Worm (Caenorhabditis elegans): Measurements from ENCODE around the gene hpo-19.

ce11 chrV:6464765-6465164 is 28.3 kb downstream of the hpo-19 start, which contains the start of gene unc-83:
- TF ChIP-seq med-1 (GFP tag; optimal IDR thresholded peaks at IDR 0.05; ENCODE audit: insufficient read depth) (no peak), ztf-29 (GFP tag; IDR thresholded peaks at IDR 0.05) (no peak), ztf-23 (GFP tag; IDR thresholded peaks at IDR 0.05) (no peak), T22C8.4 (GFP tag; IDR thresholded peaks at IDR 0.05) (no peak)
